Worm (Caenorhabditis elegans) whole organism, L3 larva: ENCODE results near the gene cpg-7.

Experiments
- ama-1 ChIP-seq: fragments of 150-350 bp; optimal IDR thresholded peaks from 2 replicates; lab custom pipeline; 2018
- ceh-28 ChIP-seq: fragments of 150-350 bp; optimal IDR thresholded peaks from 2 replicates; lab custom pipeline; 2014; ENCODE audit warnings: missing biosample characterization, missing genetic modification reagents, missing genetic modification characterization
- egl-5 ChIP-seq: fragments of 150-350 bp; optimal IDR thresholded peaks from 2 replicates; lab custom pipeline; 2017; ENCODE audit warnings: missing biosample characterization, missing genetic modification reagents, missing genetic modification characterization, inconsistent platforms
- elt-2 ChIP-seq: sonication (generic microtip); optimal IDR thresholded peaks from 2 replicates; lab custom pipeline; 2016; ENCODE audit warnings: missing genetic modification reagents, mild to moderate bottlenecking, missing genetic modification characterization, missing compliant biosample characterization
- pqm-1 ChIP-seq: fragments of 150-350 bp; optimal IDR thresholded peaks from 2 replicates; lab custom pipeline; 2017; ENCODE audit warnings: missing biosample characterization, missing genetic modification characterization, inconsistent platforms
- snpc-4 ChIP-seq: fragments of 150-350 bp; optimal IDR thresholded peaks from 2 replicates; lab custom pipeline; 2014; ENCODE audit warnings: missing biosample characterization, missing genetic modification characterization
- zag-1 ChIP-seq: fragments of 150-350 bp; optimal IDR thresholded peaks from 2 replicates; lab custom pipeline; 2014; ENCODE audit warnings: missing biosample characterization, missing genetic modification characterization
- ztf-4 ChIP-seq: fragments of 150-350 bp; optimal IDR thresholded peaks from 2 replicates; lab custom pipeline; 2014; ENCODE audit warnings: missing biosample characterization, missing genetic modification characterization

DNA sequence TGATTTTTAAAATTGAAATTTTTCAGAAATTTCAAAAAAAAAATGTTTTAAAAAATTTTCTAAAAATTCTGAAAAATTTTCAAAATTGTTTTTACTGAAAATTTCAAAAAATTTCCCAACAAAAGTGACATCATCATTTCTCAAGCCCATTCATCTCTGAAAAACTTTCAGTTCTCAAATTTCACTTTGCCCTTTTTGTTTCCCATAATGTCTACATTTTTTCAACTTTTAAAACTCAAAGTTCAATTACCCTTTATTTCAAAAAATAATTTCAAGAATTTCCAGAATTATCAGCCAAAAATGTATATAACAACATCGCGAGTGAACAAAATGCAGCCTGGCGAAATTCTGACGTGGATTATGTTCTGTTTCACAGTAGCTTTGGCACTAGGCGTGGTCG, 8.1 kb downstream of the cpg-7 start, which contains the start of gene bkip-1:
- TF ChIP-seq pqm-1 (tag; lab: Kevin White, UChicago) = no peak
- TF ChIP-seq elt-2 = no peak
- no peak for TF ChIP-seq ztf-4
- TF ChIP-seq ama-1 (lab: Kevin White, UChicago) = no peak
- no peak for TF ChIP-seq egl-5 (tag; lab: Kevin White, UChicago)
- TF ChIP-seq snpc-4 (tag; lab: Kevin White, UChicago) = no peak
- TF ChIP-seq zag-1 = no peak
- TF ChIP-seq ceh-28 (tag; lab: Kevin White, UChicago) = no peak
